Worm (Caenorhabditis elegans) whole organism, L1 larva: ENCODE measurements around the gene nhr-219.

Experiments used
- C04F5.9 ChIP-seq: sonication (generic microtip); optimal IDR thresholded peaks from 2 replicates; lab custom pipeline; 2016; ENCODE audit warnings: missing genetic modification characterization, missing compliant biosample characterization
- C34B4.2 ChIP-seq: sonication (generic microtip); optimal IDR thresholded peaks from 2 replicates; lab custom pipeline; 2017; ENCODE audit warnings: mild to moderate bottlenecking, missing genetic modification characterization, missing compliant biosample characterization
- ama-1 ChIP-seq: fragments of 150-350 bp; optimal IDR thresholded peaks from 2 replicates; lab custom pipeline; 2014
- ceh-8 ChIP-seq: fragments of 200-800 bp; sonication (Bioruptor generic); optimal IDR thresholded peaks from 2 replicates; lab custom pipeline; 2018; ENCODE audit warnings: mild to moderate bottlenecking, missing genetic modification characterization, moderate library complexity, missing compliant biosample characterization
- ceh-82 ChIP-seq, 3 experiments: fragments of 150-350 bp in 1 of 3; sonication (generic microtip) in 2 of 3; optimal IDR thresholded peaks; 2 replicates each; lab custom pipeline; 2014 to 2017; ENCODE audit warnings: missing biosample characterization in 3 of 3, missing genetic modification characterization in 3 of 3
- ceh-88 ChIP-seq: fragments of 200-800 bp; sonication (Bioruptor generic); IDR thresholded peaks from 2 replicates; pipeline ENCODE4 v1.3.6; 2022; ENCODE audit warnings: missing genetic modification characterization, missing compliant biosample characterization
- ces-1 ChIP-seq: fragments of 150-350 bp; optimal IDR thresholded peaks from 2 replicates; lab custom pipeline; 2014; ENCODE audit warnings: missing biosample characterization, missing genetic modification reagents, missing genetic modification characterization
- dsc-1 ChIP-seq: sonication (generic microtip); optimal IDR thresholded peaks from 2 replicates; lab custom pipeline; 2016; ENCODE audit warnings: mild to moderate bottlenecking, missing genetic modification characterization, missing compliant biosample characterization
- efl-1 ChIP-seq, 4 experiments: fragments of 150-350 bp; optimal IDR thresholded peaks in 3 of 4; peaks in 1 of 4; 1 replicate in 1 of 4; 2 replicates in 3 of 4; lab custom pipeline; 2014; ENCODE audit warnings: missing biosample characterization in 2 of 4, missing genetic modification characterization in 2 of 4, missing genetic modification reagents in 2 of 4
- egl-13 ChIP-seq: sonication (generic microtip); optimal IDR thresholded peaks from 2 replicates; lab custom pipeline; 2016; ENCODE audit warnings: missing genotype, missing genetic modification reagents, missing genetic modification characterization, missing compliant biosample characterization
- egl-27 ChIP-seq, 2 experiments: fragments of 150-350 bp in 1 of 2; sonication (generic microtip); optimal IDR thresholded peaks; 3 replicates each; lab custom pipeline; 2017 to 2018; ENCODE audit warnings: missing biosample characterization in 2 of 2, missing genetic modification characterization in 2 of 2, missing genetic modification reagents in 2 of 2
- elt-3 ChIP-seq, 6 experiments: fragments of 150-350 bp in 1 of 6; sonication (generic microtip); optimal IDR thresholded peaks; 2 replicates each; lab custom pipeline; 2017 to 2018; ENCODE audit warnings: missing biosample characterization in 6 of 6, missing genetic modification characterization in 6 of 6, inconsistent platforms in 1 of 6
- fkh-10 ChIP-seq: sonication (generic microtip); optimal IDR thresholded peaks from 2 replicates; lab custom pipeline; 2017; ENCODE audit warnings: missing biosample characterization, missing genetic modification reagents, missing genetic modification characterization
- fos-1 ChIP-seq: fragments of 150-350 bp; optimal IDR thresholded peaks from 2 replicates; lab custom pipeline; 2014; ENCODE audit warnings: missing biosample characterization, missing genetic modification characterization
- grh-1 ChIP-seq: fragments of 200-800 bp; sonication (Bioruptor generic); IDR thresholded peaks from 2 replicates; pipeline ENCODE4 v1.3.6; 2022; ENCODE audit warnings: missing genetic modification reagents, missing genetic modification characterization, missing compliant biosample characterization
- hlh-17 ChIP-seq: fragments of 200-800 bp; sonication (Bioruptor generic); optimal IDR thresholded peaks from 2 replicates; lab custom pipeline; 2018; ENCODE audit warnings: missing genetic modification characterization, mild to moderate bottlenecking, missing compliant biosample characterization, moderate library complexity, borderline replicate concordance
- hpl-2 ChIP-seq: fragments of 150-350 bp; optimal IDR thresholded peaks from 2 replicates; lab custom pipeline; 2014; ENCODE audit warnings: missing biosample characterization, missing genetic modification reagents, missing genetic modification characterization
- irx-1 ChIP-seq: sonication (generic microtip); optimal IDR thresholded peaks from 2 replicates; lab custom pipeline; 2016; ENCODE audit warnings: missing genetic modification characterization, missing compliant biosample characterization
- mab-9 ChIP-seq: fragments of 200-800 bp; sonication (Bioruptor generic); IDR thresholded peaks from 2 replicates; pipeline ENCODE4 v1.3.6; 2022; ENCODE audit warnings: missing genetic modification reagents, missing genetic modification characterization, missing compliant biosample characterization
- nhr-11 ChIP-seq: fragments of 150-350 bp; optimal IDR thresholded peaks from 2 replicates; lab custom pipeline; 2014; ENCODE audit warnings: missing biosample characterization, missing genetic modification characterization
- nhr-19 ChIP-seq: fragments of 200-800 bp; sonication (Bioruptor generic); conservative IDR thresholded peaks from 2 replicates; pipeline ENCODE4 v1.3.6; 2022; ENCODE audit warnings: missing genetic modification characterization, missing compliant biosample characterization
- nhr-28 ChIP-seq: fragments of 150-350 bp; optimal IDR thresholded peaks from 2 replicates; lab custom pipeline; 2014; ENCODE audit warnings: missing biosample characterization, missing genetic modification characterization
- nhr-47 ChIP-seq: sonication (generic microtip); optimal IDR thresholded peaks from 2 replicates; lab custom pipeline; 2016; ENCODE audit warnings: mild to moderate bottlenecking, missing genetic modification characterization, moderate library complexity, missing compliant biosample characterization
- nhr-76 ChIP-seq: sonication (generic microtip); optimal IDR thresholded peaks from 2 replicates; lab custom pipeline; 2017; ENCODE audit warnings: missing biosample characterization, missing genetic modification characterization
- nhr-85 ChIP-seq: sonication (generic microtip); peaks from one replicate; lab custom pipeline; 2016; ENCODE audit warnings: missing genetic modification characterization, inconsistent platforms, missing compliant biosample characterization
- nhr-90 ChIP-seq: sonication (generic microtip); optimal IDR thresholded peaks from 2 replicates; lab custom pipeline; 2016; ENCODE audit warnings: mild to moderate bottlenecking, missing genetic modification characterization, missing compliant biosample characterization; ENCODE audit not compliant: poor library complexity
- pax-3 ChIP-seq: fragments of 200-800 bp; sonication (Bioruptor generic); optimal IDR thresholded peaks from 2 replicates; lab custom pipeline; 2018; ENCODE audit warnings: mild to moderate bottlenecking, missing genetic modification characterization, moderate library complexity, missing compliant biosample characterization
- rnt-1 ChIP-seq: sonication (generic microtip); optimal IDR thresholded peaks from 2 replicates; lab custom pipeline; 2016; ENCODE audit warnings: mild to moderate bottlenecking, missing genetic modification characterization, moderate library complexity, missing compliant biosample characterization
- skn-1 ChIP-seq: fragments of 150-350 bp; optimal IDR thresholded peaks from 2 replicates; lab custom pipeline; 2014; ENCODE audit warnings: missing biosample characterization, missing genetic modification characterization
- snpc-4 ChIP-seq: fragments of 150-350 bp; optimal IDR thresholded peaks from 2 replicates; lab custom pipeline; 2014; ENCODE audit warnings: missing biosample characterization, missing genetic modification characterization
- sox-4 ChIP-seq: sonication (generic microtip); optimal IDR thresholded peaks from 2 replicates; lab custom pipeline; 2016; ENCODE audit warnings: missing genetic modification characterization, missing compliant biosample characterization
- unc-130 ChIP-seq: fragments of 150-350 bp; optimal IDR thresholded peaks from 2 replicates; lab custom pipeline; 2017; ENCODE audit warnings: missing biosample characterization, missing genetic modification characterization, inconsistent platforms
- unc-86 ChIP-seq: sonication (generic microtip); optimal IDR thresholded peaks from 2 replicates; lab custom pipeline; 2016; ENCODE audit warnings: missing genetic modification characterization, missing compliant biosample characterization
- unc-98 ChIP-seq: fragments of 200-800 bp; sonication (Bioruptor generic); IDR thresholded peaks from 2 replicates; pipeline ENCODE4 v1.3.6; 2022; ENCODE audit warnings: missing genetic modification characterization, missing compliant biosample characterization
- vab-15 ChIP-seq: sonication (generic microtip); optimal IDR thresholded peaks from 2 replicates; lab custom pipeline; 2017; ENCODE audit warnings: missing genotype, mild to moderate bottlenecking, missing genetic modification characterization, missing compliant biosample characterization
- xbp-1 ChIP-seq: sonication (generic microtip); optimal IDR thresholded peaks from 2 replicates; lab custom pipeline; 2016; ENCODE audit warnings: missing genetic modification characterization, missing compliant biosample characterization
- zag-1 ChIP-seq: fragments of 150-350 bp; optimal IDR thresholded peaks from 2 replicates; lab custom pipeline; 2014; ENCODE audit warnings: missing biosample characterization, missing genetic modification characterization
- ztf-11 ChIP-seq, 2 experiments: sonication (generic microtip); optimal IDR thresholded peaks; 2 replicates each; lab custom pipeline; 2016 to 2017; ENCODE audit warnings: missing genetic modification characterization in 2 of 2, missing biosample characterization in 1 of 2, missing compliant biosample characterization in 1 of 2
- ztf-4 ChIP-seq: fragments of 150-350 bp; optimal IDR thresholded peaks from 2 replicates; lab custom pipeline; 2014; ENCODE audit warnings: missing biosample characterization, missing genetic modification characterization

The nhr-219 gene

ce11 chrV:8949873-8950272, 16.1 kb downstream of the nhr-219 start:
- TF ChIP-seq grh-1 (GFP tag; lab: Robert Waterston, UW) (no peak), nhr-28 (tag; lab: Kevin White, UChicago) (no peak), rnt-1 (tag; lab: Kevin White, UChicago) (no peak), skn-1 (no peak), irx-1 (no peak), unc-98 (GFP tag; lab: Robert Waterston, UW) (no peak), nhr-76 (tag; lab: Kevin White, UChicago) (no peak), unc-130 (tag; lab: Kevin White, UChicago) (no peak), sox-4 (tag; lab: Kevin White, UChicago) (no peak), nhr-19 (no peak), fkh-10 (no peak), fos-1 (tag; lab: Kevin White, UChicago) (no peak), elt-3 (tag; optimal IDR thresholded peaks at IDR 0.05; lab: Kevin White, UChicago) (no peak), mab-9 (GFP tag; lab: Robert Waterston, UW) (no peak), xbp-1 (tag; lab: Kevin White, UChicago) (no peak), nhr-90 (tag; lab: Kevin White, UChicago) (no peak)
- TF ChIP-seq, all 84 proteins: peak for 0

- TF ChIP-seq nhr-85 (tag; lab: Kevin White, UChicago): peak; percentile 37
- TF ChIP-seq ztf-11 (tag; optimal IDR thresholded peaks at IDR 0.05; lab: Kevin White, UChicago): no peak
Observed at ce11 chrV:8948996-8949395, 17.0 kb downstream of the nhr-219 start.

ce11 chrV:8948365-8948764, 17.6 kb downstream of the nhr-219 start:
- TF ChIP-seq rnt-1 (tag; lab: Kevin White, UChicago) (no peak), ceh-88 (GFP tag; lab: Robert Waterston, UW) (no peak), ceh-82 (tag; optimal IDR thresholded peaks at IDR 0.05; lab: Kevin White, UChicago) (no peak), unc-86 (no peak), vab-15 (tag; lab: Kevin White, UChicago) (no peak), zag-1 (tag; lab: Kevin White, UChicago) (no peak), egl-27 (tag; optimal IDR thresholded peaks at IDR 0.05; lab: Kevin White, UChicago) (no peak), grh-1 (GFP tag; lab: Robert Waterston, UW) (no peak), C34B4.2 (tag; lab: Kevin White, UChicago) (no peak), ztf-11 (tag; optimal IDR thresholded peaks at IDR 0.05; lab: Kevin White, UChicago) (no peak), ceh-8 (GFP tag; lab: Kevin White, UChicago) (no peak), egl-13 (tag; lab: Kevin White, UChicago) (no peak), snpc-4 (tag; lab: Kevin White, UChicago) (no peak), ces-1 (no peak), nhr-85 (tag; lab: Kevin White, UChicago) (no peak), irx-1 (no peak), hlh-17 (no peak), ama-1 (no peak), unc-98 (GFP tag; lab: Robert Waterston, UW) (no peak), dsc-1 (tag; lab: Kevin White, UChicago) (no peak)

ce11 chrV:8947499-8947898, 18.5 kb downstream of the nhr-219 start, which contains the start of gene gck-1:
Gene gck-1 (plus strand): TSS chrV:8947799.
- TF ChIP-seq nhr-19 (no peak), dsc-1 (tag; lab: Kevin White, UChicago) (no peak), ztf-4 (tag; lab: Kevin White, UChicago) (no peak), C04F5.9 (tag; lab: Kevin White, UChicago) (no peak), skn-1 (no peak), pax-3 (no peak), hpl-2 (no peak), efl-1 (optimal IDR thresholded peaks at IDR 0.05; lab: Kevin White, UChicago) (no peak), efl-1 (GFP tag; optimal IDR thresholded peaks at IDR 0.05 in 1 of 2; lab: Kevin White, UChicago) (no peak), irx-1 (no peak), nhr-11 (tag; lab: Kevin White, UChicago) (no peak), nhr-47 (tag; lab: Kevin White, UChicago) (no peak)
